Fruit fly (Drosophila melanogaster) whole organism, wandering third instar larva: ENCODE results near the gene CG13390.
A peak's percentile ranks its signal among the peaks of the same experiment; 100 is the strongest.

Source experiments
- Abd-B ChIP-seq: fragments of >200 bp; optimal IDR thresholded peaks from 2 replicates; lab custom pipeline; 2017; ENCODE audit warnings: missing biosample characterization, missing genetic modification characterization
- CG32264 ChIP-seq: fragments of 200-800 bp; sonication (Bioruptor generic); optimal IDR thresholded peaks from 2 replicates; lab custom pipeline; 2016; ENCODE audit warnings: missing biosample characterization, missing genetic modification characterization
- CG9705 ChIP-seq: fragments of 200-800 bp; sonication (Bioruptor generic); optimal IDR thresholded peaks from 2 replicates; lab custom pipeline; 2018; ENCODE audit warnings: missing biosample characterization, mild to moderate bottlenecking, missing genetic modification characterization
- Dfd ChIP-seq: fragments of >200 bp; optimal IDR thresholded peaks from 2 replicates; lab custom pipeline; 2017; ENCODE audit warnings: missing biosample characterization, missing genetic modification characterization
- Dif ChIP-seq: fragments of 200-275, 200-300 bp; sonication (Bioruptor generic); optimal IDR thresholded peaks from 2 replicates; lab custom pipeline; 2018; ENCODE audit warnings: missing biosample characterization, missing genetic modification characterization; ENCODE audit not compliant: partially characterized antibody
- GATAd ChIP-seq: sonication (Bioruptor generic); optimal IDR thresholded peaks from 2 replicates; lab custom pipeline; 2016; ENCODE audit warnings: missing biosample characterization, missing genetic modification characterization
- Hnf4 ChIP-seq: fragments of 200-800 bp; sonication (Bioruptor generic); optimal IDR thresholded peaks from 2 replicates; lab custom pipeline; 2016; ENCODE audit warnings: missing biosample characterization, mild to moderate bottlenecking, missing genetic modification characterization
- Hr78 ChIP-seq: fragments of >200 bp; optimal IDR thresholded peaks from 2 replicates; lab custom pipeline; 2017; ENCODE audit warnings: missing biosample characterization, missing genetic modification characterization
- Hr83 ChIP-seq: fragments of 200-300 bp; sonication (Bioruptor generic); optimal IDR thresholded peaks from 2 replicates; lab custom pipeline; 2016; ENCODE audit warnings: missing biosample characterization, mild to moderate bottlenecking, missing genetic modification characterization, moderate library complexity; ENCODE audit not compliant: poor library complexity, severe bottlenecking
- Jra ChIP-seq: sonication (Bioruptor generic); optimal IDR thresholded peaks from 2 replicates; lab custom pipeline; 2016; ENCODE audit warnings: missing biosample characterization, missing genetic modification characterization
- Mio ChIP-seq: sonication (Bioruptor generic); optimal IDR thresholded peaks from 2 replicates; lab custom pipeline; 2016; ENCODE audit warnings: missing biosample characterization, missing genetic modification characterization
- Myc ChIP-seq: fragments of >200 bp; optimal IDR thresholded peaks from 2 replicates; lab custom pipeline; 2017
- N ChIP-seq: fragments of >200 bp; optimal IDR thresholded peaks from 2 replicates; lab custom pipeline; 2018; ENCODE audit warnings: missing biosample characterization, missing external identifiers, missing genetic modification characterization
- Rel ChIP-seq, 2 experiments: fragments of 200-800 bp; sonication (Bioruptor generic) in 1 of 2; optimal IDR thresholded peaks; 2 replicates in 1 of 2; 3 replicates in 1 of 2; lab custom pipeline; 2016 to 2019; ENCODE audit warnings: mild to moderate bottlenecking in 2 of 2, missing biosample characterization in 2 of 2, missing genetic modification characterization in 2 of 2, moderate library complexity in 1 of 2
- Vsx2 ChIP-seq: fragments of 200-300, 225-300 bp; sonication (Bioruptor generic); optimal IDR thresholded peaks from 2 replicates; lab custom pipeline; 2018; ENCODE audit warnings: missing biosample characterization, missing genetic modification characterization; ENCODE audit not compliant: partially characterized antibody
- br ChIP-seq: fragments of 200-800 bp; sonication (Bioruptor generic); optimal IDR thresholded peaks from 2 replicates; lab custom pipeline; 2016; ENCODE audit warnings: missing biosample characterization, missing genetic modification characterization
- brk ChIP-seq: fragments of 200-800 bp; sonication (Bioruptor generic); optimal IDR thresholded peaks from 2 replicates; lab custom pipeline; 2016; ENCODE audit warnings: missing biosample characterization, mild to moderate bottlenecking, missing genetic modification characterization
- dl ChIP-seq, 2 experiments: fragments of 175-275, 200-275 bp in 1 of 2; fragments of 200-275 bp in 1 of 2; sonication (Bioruptor generic); optimal IDR thresholded peaks; lab custom pipeline; 2018; ENCODE audit warnings: mild to moderate bottlenecking in 2 of 2, missing biosample characterization in 2 of 2, missing genetic modification characterization in 2 of 2, moderate library complexity in 2 of 2; ENCODE audit not compliant: partially characterized antibody in 2 of 2, insufficient read depth in 1 of 2
- dmrt93B ChIP-seq: fragments of 200-800 bp; sonication (Bioruptor generic); optimal IDR thresholded peaks from 2 replicates; lab custom pipeline; 2018; ENCODE audit warnings: missing biosample characterization, mild to moderate bottlenecking, missing genetic modification characterization
- dsf ChIP-seq: sonication (Bioruptor generic); optimal IDR thresholded peaks from 2 replicates; lab custom pipeline; 2016; ENCODE audit warnings: missing biosample characterization, missing genetic modification characterization, borderline replicate concordance
- ey ChIP-seq: fragments of 200-800 bp; sonication (Bioruptor generic); optimal IDR thresholded peaks from 2 replicates; lab custom pipeline; 2016; ENCODE audit warnings: missing biosample characterization, missing genetic modification characterization
- foxo ChIP-seq, 2 experiments: fragments of 200-800 bp; sonication (Bioruptor generic); optimal IDR thresholded peaks; 2 replicates in 1 of 2; 3 replicates in 1 of 2; lab custom pipeline; 2016 to 2017; ENCODE audit warnings: missing biosample characterization in 2 of 2, missing genetic modification characterization in 2 of 2
- fru ChIP-seq: fragments of 200-800 bp; sonication (Bioruptor generic); optimal IDR thresholded peaks from 3 replicates; lab custom pipeline; 2016; ENCODE audit warnings: missing biosample characterization, mild to moderate bottlenecking, missing genetic modification characterization
- lola ChIP-seq: fragments of >200 bp; optimal IDR thresholded peaks from 2 replicates; lab custom pipeline; 2017; ENCODE audit warnings: missing biosample characterization, missing genetic modification characterization
- pan ChIP-seq: fragments of >200 bp; optimal IDR thresholded peaks from 2 replicates; lab custom pipeline; 2017
- psq ChIP-seq: fragments of 200-800 bp; sonication (Bioruptor generic); optimal IDR thresholded peaks from 3 replicates; lab custom pipeline; 2017; ENCODE audit warnings: missing biosample characterization, mild to moderate bottlenecking, missing genetic modification characterization, moderate library complexity
- rgr ChIP-seq: fragments of 200-800 bp; sonication (Bioruptor generic); optimal IDR thresholded peaks from 3 replicates; lab custom pipeline; 2016; ENCODE audit warnings: missing biosample characterization, mild to moderate bottlenecking, missing genetic modification characterization
- sage ChIP-seq: fragments of 200-800 bp; sonication (Bioruptor generic); optimal IDR thresholded peaks from 2 replicates; lab custom pipeline; 2016; ENCODE audit warnings: missing biosample characterization, mild to moderate bottlenecking, missing genetic modification characterization
- sv ChIP-seq: fragments of 200-800 bp; sonication (Bioruptor generic); optimal IDR thresholded peaks from 3 replicates; lab custom pipeline; 2016; ENCODE audit warnings: missing biosample characterization, missing genetic modification characterization
- tai ChIP-seq: sonication (Bioruptor generic); optimal IDR thresholded peaks from 2 replicates; lab custom pipeline; 2016; ENCODE audit warnings: missing biosample characterization, missing genetic modification characterization
- usp ChIP-seq: fragments of >200 bp; optimal IDR thresholded peaks from 2 replicates; lab custom pipeline; 2017; ENCODE audit warnings: missing biosample characterization, missing genetic modification characterization
- woc ChIP-seq: sonication (Bioruptor generic); optimal IDR thresholded peaks from 2 replicates; lab custom pipeline; 2016; ENCODE audit warnings: missing biosample characterization, mild to moderate bottlenecking, missing genetic modification characterization

CG13390 gene

DNA sequence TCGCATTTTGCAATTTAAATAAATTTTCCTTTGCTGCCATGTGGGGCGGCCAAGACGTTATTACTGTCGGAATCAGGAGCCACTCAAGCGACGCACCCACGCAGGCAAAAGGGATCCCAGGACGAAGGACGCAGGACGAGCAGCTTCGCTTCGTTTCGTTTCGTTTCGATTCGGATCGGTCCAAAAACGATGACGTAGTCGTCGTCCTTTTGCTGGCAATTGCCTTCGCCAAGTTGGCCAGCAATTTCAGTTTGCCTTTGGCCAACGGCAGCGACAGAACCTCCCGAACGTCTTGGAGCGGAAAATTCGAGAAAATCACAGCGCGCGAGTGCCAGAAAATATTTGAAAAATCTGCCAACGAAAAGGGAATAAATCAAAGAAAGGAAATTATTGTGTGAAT is 38.6 kb downstream of the CG13390 start, which contains the start of gene witty:
Gene witty (plus strand): TSS at position 249 of the 400 bp plus-strand sequence.
- no peak for TF ChIP-seq usp (GFP tag; lab: Kevin White, UChicago)
- no peak for TF ChIP-seq woc (GFP tag; lab: Kevin White, UChicago)

DNA sequence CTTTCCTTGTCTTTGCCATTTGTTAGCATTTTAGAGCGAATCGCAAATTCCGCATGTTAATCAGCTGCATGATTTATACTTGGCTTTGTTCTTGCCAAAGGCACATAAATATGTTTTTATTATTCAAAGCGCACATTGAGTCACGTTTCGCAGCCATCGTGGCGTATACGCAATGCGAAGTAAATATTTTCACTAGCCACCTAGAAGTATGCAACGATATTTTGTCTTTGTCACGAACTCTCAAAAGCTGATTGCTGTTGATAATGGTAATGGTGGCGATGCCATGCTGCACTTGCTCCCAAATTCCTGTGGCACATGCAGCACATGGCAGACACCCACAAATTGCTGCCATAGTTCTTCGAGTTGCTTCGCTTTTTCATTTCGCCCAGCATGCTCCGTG is 41.9 kb downstream of the CG13390 start:
- peak; percentile 76 for TF ChIP-seq Dif
- TF ChIP-seq Hr83 (GFP tag; lab: Kevin White, UChicago) = no peak
- no peak for TF ChIP-seq dmrt93B
- TF ChIP-seq Myc (lab: Kevin White, UChicago) = peak; percentile 2
- TF ChIP-seq Hr78 (GFP tag; lab: Kevin White, UChicago) = no peak
- TF ChIP-seq lola = no peak
- no peak for TF ChIP-seq sv (GFP tag; lab: Kevin White, UChicago)
- TF ChIP-seq brk (GFP tag; lab: Kevin White, UChicago) = no peak
- TF ChIP-seq Mio (GFP tag; lab: Kevin White, UChicago) = no peak
- TF ChIP-seq Rel (GFP tag; optimal IDR thresholded peaks at IDR 0.05; lab: Kevin White, UChicago) = no peak
- TF ChIP-seq Rel (tag; optimal IDR thresholded peaks at IDR 0.05; lab: Kevin White, UChicago) = no peak

DNA sequence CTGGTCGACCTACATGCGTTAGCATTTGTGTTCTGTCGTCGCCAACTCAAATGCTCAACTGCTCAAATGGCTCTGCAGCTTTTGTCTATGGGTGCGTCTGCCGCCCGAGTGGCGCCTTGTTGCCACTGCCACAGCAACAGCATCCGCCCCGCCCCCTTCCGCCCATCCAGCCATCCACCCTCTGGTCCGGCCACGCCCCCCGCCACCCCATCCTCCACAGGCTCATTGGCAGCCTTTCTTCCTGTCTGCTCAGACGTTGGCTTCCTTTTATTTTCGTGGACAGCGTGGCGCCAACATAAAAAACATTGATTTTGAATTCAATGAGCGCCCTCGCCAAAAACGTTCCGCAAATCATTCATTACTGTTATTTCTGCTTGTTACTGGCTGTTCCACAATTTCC is 43.0 kb downstream of the CG13390 start:
- TF ChIP-seq dsf (GFP tag; lab: Kevin White, UChicago) (no peak), Dfd (GFP tag; lab: Kevin White, UChicago) (peak; percentile 97), rgr (GFP tag; lab: Kevin White, UChicago) (no peak), Jra (GFP tag; lab: Kevin White, UChicago) (no peak), psq (GFP tag; lab: Kevin White, UChicago) (no peak)
- TF ChIP-seq, all 38 proteins: peak for 1

DNA sequence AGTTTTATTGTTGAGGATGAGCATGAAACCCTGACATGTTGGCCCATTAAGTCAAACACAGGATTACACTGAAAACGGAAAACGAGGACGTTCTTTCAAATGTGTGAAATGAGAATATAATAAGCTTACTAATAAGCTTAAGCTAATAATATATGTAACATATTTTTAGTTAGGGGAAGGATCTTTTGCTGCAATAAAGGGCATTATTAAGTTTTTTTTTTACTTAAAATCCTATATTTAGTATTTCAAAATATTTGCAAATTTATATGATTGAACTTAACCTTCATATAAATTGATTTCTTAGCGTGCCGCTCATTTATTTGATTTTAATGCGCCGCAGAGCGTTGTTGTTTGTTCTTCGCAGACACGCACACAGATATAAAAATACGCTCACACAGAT is 43.4 kb downstream of the CG13390 start:
- TF ChIP-seq dl (GFP tag; optimal IDR thresholded peaks at IDR 0.05; lab: Kevin White, UChicago; ENCODE audit: insufficient read depth in 1 of 2, partially characterized antibody in 2 of 2) (no peak), br (no peak), lola (no peak), CG32264 (GFP tag; lab: Kevin White, UChicago) (no peak), Dif (no peak), usp (GFP tag; lab: Kevin White, UChicago) (no peak), dmrt93B (no peak), Rel (GFP tag; optimal IDR thresholded peaks at IDR 0.05; lab: Kevin White, UChicago) (no peak), Rel (tag; optimal IDR thresholded peaks at IDR 0.05; lab: Kevin White, UChicago) (no peak), Vsx2 (no peak), Myc (lab: Kevin White, UChicago) (no peak), brk (GFP tag; lab: Kevin White, UChicago) (no peak), fru (GFP tag; lab: Kevin White, UChicago) (no peak), ey (GFP tag; lab: Kevin White, UChicago) (no peak), Mio (GFP tag; lab: Kevin White, UChicago) (no peak), tai (GFP tag; lab: Kevin White, UChicago) (no peak), psq (GFP tag; lab: Kevin White, UChicago) (no peak), rgr (GFP tag; lab: Kevin White, UChicago) (no peak), foxo (GFP tag; optimal IDR thresholded peaks at IDR 0.05; lab: Kevin White, UChicago) (no peak), Abd-B (GFP tag; lab: Kevin White, UChicago) (no peak)

DNA sequence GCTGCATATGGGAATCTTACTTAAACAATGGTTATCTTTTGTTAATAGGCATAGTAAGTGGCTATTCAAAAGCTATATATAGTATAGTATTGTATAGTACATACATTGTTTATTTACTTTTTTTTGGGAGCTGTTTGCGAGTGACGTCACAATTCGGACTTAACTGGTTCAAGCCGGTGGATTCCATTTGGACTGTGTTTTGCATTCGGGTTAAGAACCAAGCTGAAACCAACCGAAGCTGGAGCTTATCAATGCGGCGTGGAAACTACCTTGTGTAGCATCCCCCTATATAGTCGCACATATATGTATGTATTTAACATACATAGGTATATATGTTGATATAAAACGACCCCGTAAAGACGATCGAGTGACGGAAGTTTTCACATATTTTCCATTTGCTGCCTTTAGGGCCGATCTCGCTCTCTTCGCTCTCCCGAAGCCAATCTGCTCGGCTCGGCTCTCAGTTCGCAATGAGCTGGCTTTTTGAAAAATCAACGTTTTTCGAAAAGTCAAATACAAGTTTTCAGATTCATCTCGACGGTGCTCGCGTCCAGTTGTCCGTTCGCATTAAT is 48.0 kb downstream of the CG13390 start:
- no peak for TF ChIP-seq dl (GFP tag; optimal IDR thresholded peaks at IDR 0.05; lab: Kevin White, UChicago; ENCODE audit: insufficient read depth in 1 of 2, partially characterized antibody in 2 of 2)
- no peak for TF ChIP-seq Rel (GFP tag; optimal IDR thresholded peaks at IDR 0.05; lab: Kevin White, UChicago)
- no peak for TF ChIP-seq Rel (tag; optimal IDR thresholded peaks at IDR 0.05; lab: Kevin White, UChicago)
- TF ChIP-seq GATAd (GFP tag; lab: Kevin White, UChicago) = no peak
- TF ChIP-seq psq (GFP tag; lab: Kevin White, UChicago) = no peak
- TF ChIP-seq usp (GFP tag; lab: Kevin White, UChicago) = no peak
- no peak for TF ChIP-seq woc (GFP tag; lab: Kevin White, UChicago)
- TF ChIP-seq pan = no peak
- TF ChIP-seq foxo (GFP tag; optimal IDR thresholded peaks at IDR 0.05; lab: Kevin White, UChicago) = no peak
- TF ChIP-seq CG9705 (GFP tag; lab: Kevin White, UChicago) = no peak
- TF ChIP-seq Hr78 (GFP tag; lab: Kevin White, UChicago) = no peak
- no peak for TF ChIP-seq dsf (GFP tag; lab: Kevin White, UChicago)
- TF ChIP-seq Hr83 (GFP tag; lab: Kevin White, UChicago) = no peak
- TF ChIP-seq sage = no peak
- TF ChIP-seq CG32264 (GFP tag; lab: Kevin White, UChicago) = no peak
- TF ChIP-seq Hnf4 (GFP tag; lab: Kevin White, UChicago) = no peak
- TF ChIP-seq N (GFP tag; lab: Kevin White, UChicago) = no peak
- TF ChIP-seq, all 38 proteins: peak for 0
